Fruit fly (Drosophila melanogaster): ENCODE results near the gene sd.

- no peak for TF ChIP-seq D19B (GFP tag; optimal IDR thresholded peaks at IDR 0.05)
- TF ChIP-seq Dll (GFP tag; IDR thresholded peaks at IDR 0.05; ENCODE audit: partially characterized antibody): no peak
- TF ChIP-seq mam (GFP tag; optimal IDR thresholded peaks at IDR 0.05): no peak
- TF ChIP-seq Rx (GFP tag; IDR thresholded peaks at IDR 0.05): no peak
- TF ChIP-seq CG7556 (GFP tag; optimal IDR thresholded peaks at IDR 0.05): no peak
- no peak for TF ChIP-seq CG12391 (tag; optimal IDR thresholded peaks at IDR 0.05)
These were observed 8.4 kb downstream of the sd start for dm6 chrX:15812615-15812995.
